Fruit fly (Drosophila melanogaster): ENCODE data around the gene Nprl2.
A peak's percentile ranks its signal among the peaks of the same experiment; 100 is the strongest.

Gene Nprl2

dm6 chrX:16834259-16834658 lies 49.9 kb downstream of the Nprl2 start:
- TF ChIP-seq dmrt99B (tag; optimal IDR thresholded peaks at IDR 0.05), result peak; percentile 64
- peak; percentile 5 for TF ChIP-seq CG17568 (GFP tag; optimal IDR thresholded peaks at IDR 0.05)
- peak; percentile 6 for TF ChIP-seq sd (tag; optimal IDR thresholded peaks at IDR 0.05)
- peak; percentile 26 for TF ChIP-seq lab (GFP tag; optimal IDR thresholded peaks at IDR 0.05)
- TF ChIP-seq CG2120 (GFP tag; optimal IDR thresholded peaks at IDR 0.05), result peak; percentile 60
- TF ChIP-seq bowl (GFP tag; IDR thresholded peaks at IDR 0.05), result no peak
- peak; percentile 9 for TF ChIP-seq twi (tag; optimal IDR thresholded peaks at IDR 0.05)
- TF ChIP-seq Dfd (GFP tag; optimal IDR thresholded peaks at IDR 0.05), result no peak
- no peak for TF ChIP-seq CG16815 (GFP tag; optimal IDR thresholded peaks at IDR 0.05)
- peak; percentile 21 for TF ChIP-seq fd96Cb (tag; optimal IDR thresholded peaks at IDR 0.05)
- peak; percentile 72 for TF ChIP-seq Oli (tag; optimal IDR thresholded peaks at IDR 0.05)
- peak; percentile 6; the same call in 1 of the 2 replicates for TF ChIP-seq CG32772 (GFP tag; IDR thresholded peaks at IDR 0.05)
- no peak for TF ChIP-seq CG11247 (GFP tag; IDR thresholded peaks at IDR 0.05)
- peak; percentile 33 for TF ChIP-seq Nf-YC (tag; optimal IDR thresholded peaks at IDR 0.05)
- peak; percentile 48 for TF ChIP-seq ATbp (GFP tag; optimal IDR thresholded peaks at IDR 0.05)
- peak; percentile 63 for TF ChIP-seq Ets65A (GFP tag)
- TF ChIP-seq wor (GFP tag; IDR thresholded peaks at IDR 0.05), result peak; percentile 33; the same call in 1 of the 2 replicates
- no peak for TF ChIP-seq Sin3A (optimal IDR thresholded peaks at IDR 0.05)
- TF ChIP-seq row (GFP tag; IDR thresholded peaks at IDR 0.05), result peak; percentile 57
- TF ChIP-seq Hr78 (GFP tag; optimal IDR thresholded peaks at IDR 0.05), result peak in 1 of 2 experiments; percentile 40
- TF ChIP-seq CoRest (tag; optimal IDR thresholded peaks at IDR 0.05), result peak; percentile 67
- TF ChIP-seq CG7372 (GFP tag; IDR thresholded peaks at IDR 0.05), result peak; percentile 14; the same call in 1 of the 2 replicates
- peak; percentile 60 for TF ChIP-seq CG13424 (tag; optimal IDR thresholded peaks at IDR 0.05)
- TF ChIP-seq sug (tag; optimal IDR thresholded peaks at IDR 0.05), result peak; percentile 26
- TF ChIP-seq pum (GFP tag; optimal IDR thresholded peaks at IDR 0.05), result peak; percentile 9
- no peak for TF ChIP-seq Hr39 (optimal IDR thresholded peaks at IDR 0.05)
- no peak for TF ChIP-seq CG12155 (GFP tag; optimal IDR thresholded peaks at IDR 0.05)
- TF ChIP-seq CG11560 (tag; IDR thresholded peaks at IDR 0.05), result no peak
- peak; percentile 53 for TF ChIP-seq CG14441 (GFP tag; IDR thresholded peaks at IDR 0.05)
- peak; percentile 76 for TF ChIP-seq CG17361 (GFP tag; IDR thresholded peaks at IDR 0.05)
- peak; percentile 34 for TF ChIP-seq CG3281 (GFP tag; optimal IDR thresholded peaks at IDR 0.05)
- peak; percentile 23 for TF ChIP-seq pho (GFP tag; optimal IDR thresholded peaks at IDR 0.05)
- TF ChIP-seq D19A (tag; optimal IDR thresholded peaks at IDR 0.05), result peak; percentile 26
- TF ChIP-seq CG15269 (tag; optimal IDR thresholded peaks at IDR 0.05), result peak; percentile 60
- no peak for TF ChIP-seq jigr1 (GFP tag; IDR thresholded peaks at IDR 0.05)
- TF ChIP-seq emc (GFP tag; optimal IDR thresholded peaks at IDR 0.05), result no peak
- no peak for TF ChIP-seq pan (optimal IDR thresholded peaks at IDR 0.05)
- peak in 1 of 2 experiments; percentile 48 for TF ChIP-seq pan (GFP tag; optimal IDR thresholded peaks at IDR 0.05 in 1 of 2, IDR thresholded peaks at IDR 0.05 in 1 of 2)
- no peak for TF ChIP-seq ERR (GFP tag; optimal IDR thresholded peaks at IDR 0.05)
- TF ChIP-seq Hmr (GFP tag; optimal IDR thresholded peaks at IDR 0.05), result peak; percentile 45
- no peak for TF ChIP-seq slp2 (GFP tag; optimal IDR thresholded peaks at IDR 0.05)
- peak; percentile 27 for TF ChIP-seq fu2 (GFP tag; optimal IDR thresholded peaks at IDR 0.05)
- peak; percentile 18; the same call in 1 of the 3 replicates for TF ChIP-seq CG11093 (GFP tag; IDR thresholded peaks at IDR 0.05)
- TF ChIP-seq esg (GFP tag; conservative IDR thresholded peaks at IDR 0.05), result 0 out of 2 replicates have a peak, but pooled peaks have one; percentile 8
- peak; percentile 37 for TF ChIP-seq CG9437 (GFP tag; optimal IDR thresholded peaks at IDR 0.05)
- peak; percentile 12 for TF ChIP-seq Hsf (GFP tag; optimal IDR thresholded peaks at IDR 0.05)
- TF ChIP-seq fru (optimal IDR thresholded peaks at IDR 0.05), result no peak
- TF ChIP-seq Taf1 (GFP tag; IDR thresholded peaks at IDR 0.05), result no peak
- TF ChIP-seq fd3F (GFP tag; optimal IDR thresholded peaks at IDR 0.05), result no peak
- TF ChIP-seq Ssrp (tag; optimal IDR thresholded peaks at IDR 0.05), result peak; percentile 55
- 0 out of 2 replicates have a peak, but pooled peaks have one; percentile 17 for TF ChIP-seq seq (GFP tag; IDR thresholded peaks at IDR 0.05)
- TF ChIP-seq org-1 (GFP tag; optimal IDR thresholded peaks at IDR 0.05), result peak; percentile 18
